Fruit fly (Drosophila melanogaster) whole organism, wandering third instar larva: Measurements from ENCODE around the gene Snx1.

ENCODE experiments used
- Abd-B ChIP-seq: fragments of >200 bp; optimal IDR thresholded peaks from 2 replicates; lab custom pipeline; 2017; ENCODE audit warnings: missing biosample characterization, missing genetic modification characterization
- Dfd ChIP-seq: fragments of >200 bp; optimal IDR thresholded peaks from 2 replicates; lab custom pipeline; 2017; ENCODE audit warnings: missing biosample characterization, missing genetic modification characterization
- Dif ChIP-seq: fragments of 200-275, 200-300 bp; sonication (Bioruptor generic); optimal IDR thresholded peaks from 2 replicates; lab custom pipeline; 2018; ENCODE audit warnings: missing biosample characterization, missing genetic modification characterization; ENCODE audit not compliant: partially characterized antibody
- GATAd ChIP-seq: sonication (Bioruptor generic); optimal IDR thresholded peaks from 2 replicates; lab custom pipeline; 2016; ENCODE audit warnings: missing biosample characterization, missing genetic modification characterization
- HLH106 ChIP-seq: fragments of 200-800 bp; optimal IDR thresholded peaks from 3 replicates; lab custom pipeline; 2019; ENCODE audit warnings: missing biosample characterization, mild to moderate bottlenecking, missing genetic modification characterization, moderate library complexity
- Mio ChIP-seq: sonication (Bioruptor generic); optimal IDR thresholded peaks from 2 replicates; lab custom pipeline; 2016; ENCODE audit warnings: missing biosample characterization, missing genetic modification characterization
- Rel ChIP-seq, 2 experiments: fragments of 200-800 bp; sonication (Bioruptor generic) in 1 of 2; optimal IDR thresholded peaks; 2 replicates in 1 of 2; 3 replicates in 1 of 2; lab custom pipeline; 2016 to 2019; ENCODE audit warnings: mild to moderate bottlenecking in 2 of 2, missing biosample characterization in 2 of 2, missing genetic modification characterization in 2 of 2, moderate library complexity in 1 of 2
- dsf ChIP-seq: sonication (Bioruptor generic); optimal IDR thresholded peaks from 2 replicates; lab custom pipeline; 2016; ENCODE audit warnings: missing biosample characterization, missing genetic modification characterization, borderline replicate concordance
- h ChIP-seq: fragments of 200-800 bp; sonication (Bioruptor generic); optimal IDR thresholded peaks from 3 replicates; lab custom pipeline; 2016; ENCODE audit warnings: missing biosample characterization, mild to moderate bottlenecking, missing genetic modification characterization
- jim ChIP-seq: fragments of 175-275, 200-325 bp; sonication (Bioruptor generic); optimal IDR thresholded peaks from 2 replicates; lab custom pipeline; 2016; ENCODE audit warnings: missing biosample characterization, mild to moderate bottlenecking, missing genetic modification characterization
- psq ChIP-seq: fragments of 200-800 bp; sonication (Bioruptor generic); optimal IDR thresholded peaks from 3 replicates; lab custom pipeline; 2017; ENCODE audit warnings: missing biosample characterization, mild to moderate bottlenecking, missing genetic modification characterization, moderate library complexity
- woc ChIP-seq: sonication (Bioruptor generic); optimal IDR thresholded peaks from 2 replicates; lab custom pipeline; 2016; ENCODE audit warnings: missing biosample characterization, mild to moderate bottlenecking, missing genetic modification characterization

dm6 chr2L:3457007-3457406, 7.5 kb downstream of the Snx1 start, which contains the start of the genes Cog3 and Sec5:
- TF ChIP-seq Dfd (GFP tag; lab: Kevin White, UChicago) (no peak), Dif (no peak), dsf (no peak), HLH106 (peak; percentile 86), Mio (GFP tag; lab: Kevin White, UChicago) (no peak), GATAd (GFP tag; lab: Kevin White, UChicago) (no peak), woc (no peak), Rel (GFP tag; optimal IDR thresholded peaks at IDR 0.05; lab: Kevin White, UChicago) (no peak), Rel (tag; optimal IDR thresholded peaks at IDR 0.05; lab: Kevin White, UChicago) (peak; percentile 65), jim (GFP tag; lab: Kevin White, UChicago) (no peak), psq (peak; percentile 70), Abd-B (GFP tag; lab: Kevin White, UChicago) (no peak), h (GFP tag; lab: Kevin White, UChicago) (no peak)
